Fruit fly (Drosophila melanogaster) Kc167 (cell line): ENCODE data around the gene Adgf-D.

Experiments used
- Myc ChIP-seq: fragments of >200 bp; optimal IDR thresholded peaks from 2 replicates; lab custom pipeline; 2017; ENCODE audit warnings: missing external identifiers
- Sin3A ChIP-seq: fragments of >200 bp; optimal IDR thresholded peaks from 2 replicates; lab custom pipeline; 2018; ENCODE audit warnings: missing external identifiers
- h ChIP-seq: fragments of >200 bp; optimal IDR thresholded peaks from 3 replicates; lab custom pipeline; 2018; ENCODE audit warnings: missing external identifiers
- psq ChIP-seq: fragments of >200 bp; optimal IDR thresholded peaks from 2 replicates; lab custom pipeline; 2017; ENCODE audit warnings: missing external identifiers
- ttk ChIP-seq: sonication (Bioruptor generic); optimal IDR thresholded peaks from 2 replicates; lab custom pipeline; 2017; ENCODE audit warnings: missing external identifiers

DNA sequence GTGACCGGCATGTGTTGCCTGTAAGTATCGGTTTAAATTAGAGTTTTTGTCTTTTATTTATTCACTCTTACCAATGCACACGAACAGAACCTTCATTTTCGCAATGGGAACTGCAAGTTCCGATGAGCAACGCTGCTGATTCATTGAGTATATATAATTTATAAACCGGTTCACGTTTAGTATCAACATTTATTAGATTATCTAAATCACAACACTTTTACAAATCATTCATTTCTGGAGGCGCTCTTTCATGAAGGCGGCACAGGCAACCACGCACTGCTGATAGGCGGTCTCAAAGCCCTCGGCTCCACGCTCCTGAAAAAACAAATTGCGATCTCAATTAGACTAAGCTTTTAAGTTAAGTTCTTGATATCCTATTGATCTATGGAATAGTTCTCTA, 4.6 kb upstream of the Adgf-D start, which contains the start of gene Argp:
- no peak for TF ChIP-seq psq (lab: Kevin White, UChicago)
- no peak for TF ChIP-seq h (lab: Kevin White, UChicago)
- no peak for TF ChIP-seq Myc
- TF ChIP-seq ttk, result no peak
- TF ChIP-seq Sin3A (lab: Kevin White, UChicago), result no peak
